Fruit fly (Drosophila melanogaster) whole organism, embryonic: Measurements from ENCODE around the gene Ilk.

Source experiments
- Awh ChIP-seq: fragments of 200-800 bp; sonication (Bioruptor generic); IDR thresholded peaks from 2 replicates; pipeline ENCODE4, ENCODE4 v1.3.6; 2022; ENCODE audit warnings: missing biosample characterization, missing genetic modification characterization
- Bteb2 ChIP-seq: fragments of 200-800 bp; sonication (Bioruptor generic); optimal IDR thresholded peaks from 2 replicates; lab custom pipeline; 2016; ENCODE audit warnings: missing biosample characterization, missing genetic modification characterization
- CG10209 ChIP-seq: fragments of 200-800 bp; sonication (Bioruptor generic); optimal IDR thresholded peaks from 3 replicates; lab custom pipeline; 2017; ENCODE audit warnings: missing biosample characterization, mild to moderate bottlenecking, missing genetic modification characterization, missing genetic modification reagents
- CG10267 ChIP-seq: fragments of 200-800 bp; sonication (Bioruptor generic); optimal IDR thresholded peaks from 2 replicates; lab custom pipeline; 2018; ENCODE audit warnings: missing biosample characterization, mild to moderate bottlenecking, missing genetic modification characterization, moderate library complexity
- CG11398 ChIP-seq: fragments of 200-800 bp; sonication (Bioruptor generic); optimal IDR thresholded peaks from 2 replicates; lab custom pipeline; 2016; ENCODE audit warnings: missing biosample characterization, missing genetic modification characterization
- CG12071 ChIP-seq: fragments of 200-800 bp; sonication (Bioruptor generic); optimal IDR thresholded peaks from 3 replicates; lab custom pipeline; 2018; ENCODE audit warnings: missing biosample characterization, mild to moderate bottlenecking, missing genetic modification characterization
- CG12659 ChIP-seq: fragments of 200-800 bp; sonication (Bioruptor generic); optimal IDR thresholded peaks from 3 replicates; lab custom pipeline; 2017; ENCODE audit warnings: mild to moderate bottlenecking, missing biosample characterization, missing genetic modification reagents, missing genetic modification characterization
- CG12744 ChIP-seq: fragments of 200-800 bp; sonication (Bioruptor generic); optimal IDR thresholded peaks from 2 replicates; lab custom pipeline; 2016; ENCODE audit warnings: missing biosample characterization, missing genetic modification characterization
- CG1832 ChIP-seq: fragments of 200-800 bp; sonication (Bioruptor generic); optimal IDR thresholded peaks from 2 replicates; lab custom pipeline; 2017; ENCODE audit warnings: missing biosample characterization, mild to moderate bottlenecking, missing genetic modification characterization, inconsistent platforms
- CG2199 ChIP-seq: fragments of 200-800 bp; sonication (Bioruptor generic); IDR thresholded peaks from 3 replicates; pipeline ENCODE4 v1.3.6; 2022; ENCODE audit warnings: missing biosample characterization, missing genetic modification characterization
- CG33557 ChIP-seq: fragments of 200-800 bp; sonication (Bioruptor generic); optimal IDR thresholded peaks from 2 replicates; lab custom pipeline; 2019; ENCODE audit warnings: missing biosample characterization, mild to moderate bottlenecking, missing genetic modification characterization, moderate library complexity
- CG4282 ChIP-seq: fragments of 200-800 bp; sonication (Bioruptor generic); optimal IDR thresholded peaks from 2 replicates; lab custom pipeline; 2016; ENCODE audit warnings: missing biosample characterization, missing genetic modification characterization
- CG4360 ChIP-seq: fragments of 200-800 bp; sonication (Bioruptor generic); IDR thresholded peaks from 2 replicates; pipeline ENCODE4 v1.3.6; 2022; ENCODE audit warnings: missing biosample characterization, missing genetic modification characterization
- CG4617 ChIP-seq: fragments of 200-800 bp; sonication (Bioruptor generic); optimal IDR thresholded peaks from 3 replicates; lab custom pipeline; 2016; ENCODE audit warnings: missing biosample characterization, missing genetic modification characterization, borderline replicate concordance
- CG4707 ChIP-seq: fragments of 200-800 bp; sonication (Bioruptor generic); optimal IDR thresholded peaks from 2 replicates; lab custom pipeline; 2018; ENCODE audit warnings: missing biosample characterization, mild to moderate bottlenecking, missing genetic modification characterization, moderate library complexity
- CG4730 ChIP-seq: fragments of 200-800 bp; sonication (Bioruptor generic); IDR thresholded peaks from 2 replicates; pipeline ENCODE4 v1.3.6; 2022; ENCODE audit warnings: missing biosample characterization, missing genetic modification characterization
- CG6791 ChIP-seq: fragments of 200-800 bp; sonication (Bioruptor generic); IDR thresholded peaks from 3 replicates; pipeline ENCODE4 v1.3.6; 2022; ENCODE audit warnings: missing biosample characterization, missing genetic modification characterization; ENCODE audit not compliant: partially characterized antibody
- CG6813 ChIP-seq: fragments of 200-800 bp; sonication (Bioruptor generic); optimal IDR thresholded peaks from 2 replicates; lab custom pipeline; 2017; ENCODE audit warnings: missing biosample characterization, missing genetic modification characterization, mild to moderate bottlenecking, moderate library complexity, missing genetic modification reagents
- CG7556 ChIP-seq: fragments of 200-800 bp; sonication (Bioruptor generic); optimal IDR thresholded peaks from 2 replicates; lab custom pipeline; 2017; ENCODE audit warnings: missing biosample characterization, mild to moderate bottlenecking, missing genetic modification characterization
- CG8944 ChIP-seq: fragments of 200-800 bp; sonication (Bioruptor generic); optimal IDR thresholded peaks from 3 replicates; lab custom pipeline; 2016; ENCODE audit warnings: missing biosample characterization, missing genetic modification characterization
- CG9437 ChIP-seq: fragments of 200-800 bp; sonication (Bioruptor generic); optimal IDR thresholded peaks from 2 replicates; lab custom pipeline; 2018; ENCODE audit warnings: missing biosample characterization, mild to moderate bottlenecking, missing genetic modification characterization
- CG9727 ChIP-seq: fragments of 200-800 bp; sonication (Bioruptor generic); optimal IDR thresholded peaks from 3 replicates; lab custom pipeline; 2017; ENCODE audit warnings: missing biosample characterization, mild to moderate bottlenecking, missing genetic modification characterization
- CG9876 ChIP-seq: fragments of 200-800 bp; sonication (Bioruptor generic); optimal IDR thresholded peaks from 2 replicates; lab custom pipeline; 2016; ENCODE audit warnings: missing biosample characterization, missing genetic modification characterization
- D19A ChIP-seq: fragments of 200-800 bp; optimal IDR thresholded peaks from 3 replicates; lab custom pipeline; 2019; ENCODE audit warnings: missing biosample characterization, mild to moderate bottlenecking, missing genetic modification characterization, moderate library complexity
- Ets65A ChIP-seq: fragments of 200-800 bp; sonication (Bioruptor generic); peaks from one replicate; lab custom pipeline; 2016; ENCODE audit warnings: missing biosample characterization, missing genetic modification characterization
- HHEX ChIP-seq: fragments of 200-800 bp; sonication (Bioruptor generic); optimal IDR thresholded peaks from 3 replicates; lab custom pipeline; 2017; ENCODE audit warnings: missing biosample characterization, mild to moderate bottlenecking, missing genetic modification characterization, missing genetic modification reagents
- HLH4C ChIP-seq: fragments of 200-800 bp; sonication (Bioruptor generic); IDR thresholded peaks from 3 replicates; pipeline ENCODE4 v1.3.6; 2022; ENCODE audit warnings: missing biosample characterization, missing genetic modification characterization; ENCODE audit not compliant: partially characterized antibody
- HmgD ChIP-seq: fragments of 200-800 bp; sonication (Bioruptor generic); optimal IDR thresholded peaks from 3 replicates; lab custom pipeline; 2016; ENCODE audit warnings: missing biosample characterization, missing genetic modification characterization
- Hsf ChIP-seq: fragments of 200-800 bp; sonication (Bioruptor generic); optimal IDR thresholded peaks from 3 replicates; lab custom pipeline; 2016; ENCODE audit warnings: missing biosample characterization, missing genetic modification characterization
- Kr ChIP-seq: fragments of 200-800 bp; sonication (Bioruptor generic); optimal IDR thresholded peaks from 2 replicates; lab custom pipeline; 2017; ENCODE audit warnings: missing biosample characterization, mild to moderate bottlenecking, missing genetic modification characterization
- MTF-1 ChIP-seq: fragments of 200-800 bp; sonication (Bioruptor generic); optimal IDR thresholded peaks from 2 replicates; lab custom pipeline; 2018; ENCODE audit warnings: missing biosample characterization, mild to moderate bottlenecking, missing genetic modification characterization, borderline replicate concordance
- Mes4 ChIP-seq: fragments of 200-800 bp; sonication (Bioruptor generic); optimal IDR thresholded peaks from 2 replicates; lab custom pipeline; 2016; ENCODE audit warnings: missing biosample characterization, missing genetic modification characterization
- NC2β ChIP-seq: fragments of 200-800 bp; sonication (Bioruptor generic); optimal IDR thresholded peaks from 2 replicates; lab custom pipeline; 2016; ENCODE audit warnings: missing biosample characterization, missing genetic modification characterization
- Taf1 ChIP-seq: fragments of 200-800 bp; sonication (Bioruptor generic); IDR thresholded peaks from 2 replicates; pipeline ENCODE4 v1.3.6; 2022; ENCODE audit warnings: missing biosample characterization, missing genetic modification characterization
- ato ChIP-seq: fragments of 200-800 bp; sonication (Bioruptor generic); IDR thresholded peaks from 2 replicates; pipeline ENCODE4 v1.3.6; 2022; ENCODE audit warnings: missing biosample characterization, missing genetic modification characterization; ENCODE audit not compliant: partially characterized antibody
- bab2 ChIP-seq: fragments of 200-800 bp; sonication (Bioruptor generic); optimal IDR thresholded peaks from 2 replicates; lab custom pipeline; 2016; ENCODE audit warnings: missing biosample characterization, missing genetic modification characterization
- chm ChIP-seq: fragments of 200-800 bp; sonication (Bioruptor generic); IDR thresholded peaks from 2 replicates; pipeline ENCODE4 v1.3.6; 2022; ENCODE audit warnings: missing biosample characterization, missing genetic modification characterization
- cwo ChIP-seq: fragments of 200-800 bp; sonication (Bioruptor generic); optimal IDR thresholded peaks from 3 replicates; lab custom pipeline; 2017; ENCODE audit warnings: missing biosample characterization, missing genetic modification characterization, mild to moderate bottlenecking, moderate library complexity, missing genetic modification reagents
- dati ChIP-seq: fragments of 200-800 bp; sonication (Bioruptor generic); IDR thresholded peaks from 2 replicates; pipeline ENCODE4 v1.3.6; 2022; ENCODE audit warnings: missing biosample characterization, missing genetic modification characterization
- disco-r ChIP-seq: fragments of 200-800 bp; sonication (Bioruptor generic); optimal IDR thresholded peaks from 2 replicates; lab custom pipeline; 2016; ENCODE audit warnings: missing biosample characterization, missing genetic modification characterization
- dmrt99B ChIP-seq: fragments of 200-800 bp; sonication (Bioruptor generic); optimal IDR thresholded peaks from 2 replicates; lab custom pipeline; 2018; ENCODE audit warnings: missing biosample characterization, mild to moderate bottlenecking, missing genetic modification characterization, moderate library complexity
- exex ChIP-seq: fragments of 200-800 bp; sonication (Bioruptor generic); optimal IDR thresholded peaks from 4 replicates; lab custom pipeline; 2018; ENCODE audit warnings: missing biosample characterization, mild to moderate bottlenecking, missing genetic modification characterization, moderate library complexity
- fru ChIP-seq: fragments of >200 bp; optimal IDR thresholded peaks from 2 replicates; lab custom pipeline; 2017
- org-1 ChIP-seq: fragments of 200-800 bp; sonication (Bioruptor generic); optimal IDR thresholded peaks from 2 replicates; lab custom pipeline; 2017; ENCODE audit warnings: missing biosample characterization, missing genetic modification characterization
- pzg ChIP-seq: fragments of 200-800 bp; sonication (Bioruptor generic); optimal IDR thresholded peaks from 3 replicates; lab custom pipeline; 2018; ENCODE audit warnings: missing biosample characterization, mild to moderate bottlenecking, missing genetic modification characterization, moderate library complexity
- rib ChIP-seq: fragments of 200-800 bp; sonication (Bioruptor generic); IDR thresholded peaks from 2 replicates; pipeline ENCODE4 v1.3.6; 2022; ENCODE audit warnings: missing biosample characterization, missing genetic modification characterization
- stc ChIP-seq: fragments of 200-800 bp; sonication (Bioruptor generic); IDR thresholded peaks from 2 replicates; pipeline ENCODE4 v1.3.6; 2022; ENCODE audit warnings: missing biosample characterization, missing genetic modification characterization
- stwl ChIP-seq: fragments of 200-800 bp; sonication (Bioruptor generic); optimal IDR thresholded peaks from 3 replicates; lab custom pipeline; 2018; ENCODE audit warnings: missing biosample characterization, mild to moderate bottlenecking, missing genetic modification characterization, moderate library complexity
- tup ChIP-seq: fragments of 200-800 bp; sonication (Bioruptor generic); optimal IDR thresholded peaks from 2 replicates; lab custom pipeline; 2016; ENCODE audit warnings: missing biosample characterization, mild to moderate bottlenecking, missing genetic modification characterization, moderate library complexity
- vnd ChIP-seq: fragments of 200-800 bp; sonication (Bioruptor generic); IDR thresholded peaks from 3 replicates; pipeline ENCODE4 v1.3.6; 2022; ENCODE audit warnings: missing biosample characterization, missing genetic modification characterization; ENCODE audit not compliant: partially characterized antibody

Gene Ilk

DNA sequence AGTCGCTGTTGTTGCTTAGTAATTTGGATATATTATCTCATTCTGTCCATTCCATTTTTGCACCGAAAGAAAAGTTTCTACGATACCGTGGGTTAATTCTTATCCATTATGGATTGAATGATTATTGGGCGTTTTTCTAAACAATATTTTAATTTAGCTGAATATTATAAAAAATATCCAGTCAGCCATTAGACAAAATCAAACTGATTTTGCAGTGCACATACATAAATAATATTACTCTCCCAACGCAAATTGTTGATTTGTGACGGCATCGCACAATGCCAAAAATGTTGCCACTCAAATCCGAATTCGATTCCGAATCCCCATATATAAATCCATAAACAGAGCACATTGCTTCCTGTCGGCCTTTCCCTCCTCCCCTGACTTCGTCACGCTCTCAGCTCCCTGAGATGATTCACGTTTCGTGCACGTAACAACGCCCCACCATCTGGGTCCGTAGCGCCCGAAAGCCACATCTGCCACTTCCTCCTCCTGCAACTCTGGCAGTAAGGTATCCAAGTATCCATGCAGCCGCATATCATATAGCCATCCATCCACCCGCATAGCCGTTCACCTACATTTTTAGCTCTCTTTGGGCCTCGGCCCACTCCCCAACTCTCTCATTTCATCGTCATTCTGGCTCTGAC lies 39.6 kb upstream of the Ilk start (continued):
- TF ChIP-seq stc (GFP tag; lab: Robert Waterston, UW) (peak; percentile 70), CG8944 (GFP tag; lab: Kevin White, UChicago) (peak; percentile 7), chm (GFP tag; lab: Robert Waterston, UW) (no peak), dati (GFP tag; lab: Robert Waterston, UW) (no peak), Mes4 (GFP tag; lab: Kevin White, UChicago) (no peak), fru (no peak), Awh (GFP tag; lab: Robert Waterston, UW) (peak; percentile 69; the same call in 1 of the 2 replicates), rib (GFP tag; lab: Robert Waterston, UW) (peak; percentile 85; the same call in 1 of the 2 replicates), MTF-1 (GFP tag; lab: Kevin White, UChicago) (no peak), CG11398 (no peak), Taf1 (GFP tag; lab: Robert Waterston, UW) (peak; percentile 74), Hsf (peak; percentile 72), dmrt99B (tag; lab: Kevin White, UChicago) (no peak), CG12744 (GFP tag; lab: Kevin White, UChicago) (peak; percentile 55), Bteb2 (GFP tag; lab: Kevin White, UChicago) (peak; percentile 68), CG6791 (no peak), CG10209 (peak; percentile 69), cwo (GFP tag; lab: Kevin White, UChicago) (peak; percentile 59), Kr (no peak), CG1832 (GFP tag; lab: Kevin White, UChicago) (no peak), CG7556 (GFP tag; lab: Kevin White, UChicago) (peak; percentile 66), CG10267 (tag; lab: Kevin White, UChicago) (peak; percentile 12), CG2199 (GFP tag; lab: Robert Waterston, UW) (no peak), CG4617 (GFP tag; lab: Kevin White, UChicago) (no peak), ato (no peak), pzg (GFP tag; lab: Kevin White, UChicago) (no peak), vnd (GFP tag; lab: Robert Waterston, UW) (no peak), HmgD (no peak), org-1 (GFP tag; lab: Kevin White, UChicago) (peak; percentile 32), stwl (tag; lab: Kevin White, UChicago) (no peak), CG4282 (no peak), CG6813 (no peak), CG9437 (GFP tag; lab: Kevin White, UChicago) (no peak), CG4707 (GFP tag; lab: Kevin White, UChicago) (no peak), tup (GFP tag; lab: Kevin White, UChicago) (peak; percentile 8), bab2 (GFP tag; lab: Kevin White, UChicago) (peak; percentile 49), exex (tag; lab: Kevin White, UChicago) (peak; percentile 30), CG9727 (GFP tag; lab: Kevin White, UChicago) (peak; percentile 69), HHEX (GFP tag; lab: Kevin White, UChicago) (peak; percentile 66), CG12071 (peak; percentile 11), CG12659 (GFP tag; lab: Kevin White, UChicago) (peak; percentile 73), D19A (peak; percentile 12), Ets65A (GFP tag; lab: Kevin White, UChicago) (no peak), NC2β (GFP tag; lab: Kevin White, UChicago) (no peak), HLH4C (0 out of 3 replicates have a peak, but pooled peaks have one; percentile 11), CG4730 (GFP tag; lab: Robert Waterston, UW) (peak; percentile 53; the same call in 1 of the 2 replicates), disco-r (no peak), CG33557 (no peak), CG4360 (GFP tag; lab: Robert Waterston, UW) (no peak), CG9876 (GFP tag; lab: Kevin White, UChicago) (no peak)
